Worm (Caenorhabditis elegans) whole organism, L3 larva: ENCODE measurements around the gene E04F6.6.

ENCODE experiments used
- ama-1 ChIP-seq: fragments of 150-350 bp; optimal IDR thresholded peaks from 2 replicates; lab custom pipeline; 2018
- ceh-16 ChIP-seq: sonication (generic microtip); optimal IDR thresholded peaks from 2 replicates; lab custom pipeline; 2017; ENCODE audit warnings: missing biosample characterization, missing genetic modification characterization
- ceh-28 ChIP-seq: fragments of 150-350 bp; optimal IDR thresholded peaks from 2 replicates; lab custom pipeline; 2014; ENCODE audit warnings: missing biosample characterization, missing genetic modification reagents, missing genetic modification characterization
- ceh-82 ChIP-seq: fragments of 150-350 bp; optimal IDR thresholded peaks from 2 replicates; lab custom pipeline; 2014; ENCODE audit warnings: missing biosample characterization, missing genetic modification characterization
- ceh-9 ChIP-seq: sonication (generic microtip); optimal IDR thresholded peaks from 2 replicates; lab custom pipeline; 2018; ENCODE audit warnings: missing biosample characterization, missing genetic modification characterization
- daf-12 ChIP-seq: fragments of 150-350 bp; optimal IDR thresholded peaks from 2 replicates; lab custom pipeline; 2014; ENCODE audit warnings: missing biosample characterization, missing genetic modification reagents, missing genetic modification characterization
- egl-27 ChIP-seq: sonication (generic microtip); optimal IDR thresholded peaks from 4 replicates; lab custom pipeline; 2017; ENCODE audit warnings: missing biosample characterization, missing genetic modification reagents, missing genetic modification characterization
- egl-5 ChIP-seq: fragments of 150-350 bp; optimal IDR thresholded peaks from 2 replicates; lab custom pipeline; 2017; ENCODE audit warnings: missing biosample characterization, missing genetic modification reagents, missing genetic modification characterization, inconsistent platforms
- elt-3 ChIP-seq, 3 experiments: fragments of 150-350 bp in 1 of 3; sonication (generic microtip) in 2 of 3; optimal IDR thresholded peaks; 2 replicates in 2 of 3; 4 replicates in 1 of 3; lab custom pipeline; 2014 to 2017; ENCODE audit warnings: missing biosample characterization in 3 of 3, missing genetic modification characterization in 3 of 3
- fkh-10 ChIP-seq: sonication (generic microtip); optimal IDR thresholded peaks from 2 replicates; lab custom pipeline; 2017; ENCODE audit warnings: missing biosample characterization, missing genetic modification reagents, missing genetic modification characterization
- fkh-2 ChIP-seq: fragments of 150-350 bp; optimal IDR thresholded peaks from 2 replicates; lab custom pipeline; 2014; ENCODE audit warnings: missing biosample characterization, missing genetic modification reagents, missing genetic modification characterization
- hmg-11 ChIP-seq: sonication (generic microtip); optimal IDR thresholded peaks from 2 replicates; lab custom pipeline; 2016; ENCODE audit warnings: missing genetic modification characterization, missing compliant biosample characterization
- jun-1 ChIP-seq: fragments of 150-350 bp; optimal IDR thresholded peaks from 2 replicates; lab custom pipeline; 2014; ENCODE audit warnings: missing biosample characterization, missing genetic modification reagents, missing genetic modification characterization
- mml-1 ChIP-seq: fragments of 150-350 bp; sonication (generic microtip); optimal IDR thresholded peaks from 3 replicates; lab custom pipeline; 2014; ENCODE audit warnings: missing biosample characterization, missing genetic modification characterization
- nfya-1 ChIP-seq: sonication (generic microtip); optimal IDR thresholded peaks from 2 replicates; lab custom pipeline; 2017; ENCODE audit warnings: missing genetic modification characterization, mild to moderate bottlenecking, missing compliant biosample characterization, antibody characterized with exemption, moderate library complexity; ENCODE audit not compliant: insufficient read depth
- nhr-12 ChIP-seq: fragments of 150-350 bp; optimal IDR thresholded peaks from 2 replicates; lab custom pipeline; 2014; ENCODE audit warnings: missing biosample characterization, missing genetic modification characterization
- nhr-23 ChIP-seq: fragments of 150-350 bp; optimal IDR thresholded peaks from 2 replicates; lab custom pipeline; 2014; ENCODE audit warnings: missing biosample characterization, missing genetic modification reagents, missing genetic modification characterization
- nhr-43 ChIP-seq: sonication (generic microtip); optimal IDR thresholded peaks from 2 replicates; lab custom pipeline; 2016; ENCODE audit warnings: mild to moderate bottlenecking, missing genetic modification characterization, missing compliant biosample characterization; ENCODE audit not compliant: poor library complexity, severe bottlenecking
- nhr-67 ChIP-seq: fragments of 150-350 bp; optimal IDR thresholded peaks from 2 replicates; lab custom pipeline; 2014; ENCODE audit warnings: missing biosample characterization, missing genetic modification characterization
- nhr-76 ChIP-seq: fragments of 150-350 bp; sonication (generic microtip); optimal IDR thresholded peaks from 5 replicates; lab custom pipeline; 2014; ENCODE audit warnings: missing biosample characterization, missing genetic modification characterization
- pha-4 ChIP-seq: fragments of 150-350 bp; optimal IDR thresholded peaks from 2 replicates; lab custom pipeline; 2014; ENCODE audit warnings: missing biosample characterization, missing genetic modification reagents, missing genetic modification characterization
- sea-2 ChIP-seq: fragments of 150-350 bp; sonication (generic microtip); optimal IDR thresholded peaks from 4 replicates; lab custom pipeline; 2014; ENCODE audit warnings: missing biosample characterization, missing genetic modification reagents, missing genetic modification characterization
- snpc-4 ChIP-seq: fragments of 150-350 bp; optimal IDR thresholded peaks from 2 replicates; lab custom pipeline; 2014; ENCODE audit warnings: missing biosample characterization, missing genetic modification characterization
- tbx-2 ChIP-seq: sonication (generic microtip); optimal IDR thresholded peaks from 2 replicates; lab custom pipeline; 2016; ENCODE audit warnings: mild to moderate bottlenecking, missing genetic modification characterization, missing compliant biosample characterization
- unc-62 ChIP-seq: fragments of 150-350 bp; sonication (generic microtip); optimal IDR thresholded peaks from 4 replicates; lab custom pipeline; 2014; ENCODE audit warnings: missing biosample characterization, missing genetic modification reagents, missing genetic modification characterization
- zag-1 ChIP-seq: fragments of 150-350 bp; optimal IDR thresholded peaks from 2 replicates; lab custom pipeline; 2014; ENCODE audit warnings: missing biosample characterization, missing genetic modification characterization
- ztf-4 ChIP-seq: fragments of 150-350 bp; optimal IDR thresholded peaks from 2 replicates; lab custom pipeline; 2014; ENCODE audit warnings: missing biosample characterization, missing genetic modification characterization

The E04F6.6 gene

ce11 chrII:7231951-7232350 is 32.6 kb upstream of the E04F6.6 start:
- TF ChIP-seq snpc-4 (tag; lab: Kevin White, UChicago) (peak; percentile 67), egl-27 (tag; lab: Kevin White, UChicago) (no peak), jun-1 (tag; lab: Kevin White, UChicago) (no peak), ceh-82 (no peak)

DNA sequence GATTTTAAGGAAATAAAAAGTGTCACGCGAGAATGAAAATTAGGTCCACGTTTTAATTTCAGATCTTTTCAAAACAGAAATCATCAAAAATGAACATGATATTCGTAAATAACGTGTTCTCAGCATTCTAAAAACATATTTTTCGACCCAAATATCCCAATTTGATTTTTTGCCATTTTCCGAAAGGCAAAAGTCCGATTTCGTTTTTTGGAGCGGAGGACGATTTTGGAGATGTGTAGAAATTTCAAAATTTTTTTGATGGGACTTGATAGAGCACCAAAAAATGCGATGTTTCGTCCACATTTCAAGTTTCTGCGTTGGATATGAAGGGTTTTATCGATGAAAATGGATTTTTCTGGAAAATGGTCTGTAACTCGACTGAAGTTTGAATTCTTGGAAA is 31.3 kb upstream of the E04F6.6 start:
- peak; percentile 58 for TF ChIP-seq ama-1 (lab: Kevin White, UChicago)
- peak; percentile 29 for TF ChIP-seq nhr-43 (tag; lab: Kevin White, UChicago)
- TF ChIP-seq tbx-2 (tag; lab: Kevin White, UChicago): peak; percentile 44
- no peak for TF ChIP-seq fkh-2 (tag; lab: Kevin White, UChicago)

DNA sequence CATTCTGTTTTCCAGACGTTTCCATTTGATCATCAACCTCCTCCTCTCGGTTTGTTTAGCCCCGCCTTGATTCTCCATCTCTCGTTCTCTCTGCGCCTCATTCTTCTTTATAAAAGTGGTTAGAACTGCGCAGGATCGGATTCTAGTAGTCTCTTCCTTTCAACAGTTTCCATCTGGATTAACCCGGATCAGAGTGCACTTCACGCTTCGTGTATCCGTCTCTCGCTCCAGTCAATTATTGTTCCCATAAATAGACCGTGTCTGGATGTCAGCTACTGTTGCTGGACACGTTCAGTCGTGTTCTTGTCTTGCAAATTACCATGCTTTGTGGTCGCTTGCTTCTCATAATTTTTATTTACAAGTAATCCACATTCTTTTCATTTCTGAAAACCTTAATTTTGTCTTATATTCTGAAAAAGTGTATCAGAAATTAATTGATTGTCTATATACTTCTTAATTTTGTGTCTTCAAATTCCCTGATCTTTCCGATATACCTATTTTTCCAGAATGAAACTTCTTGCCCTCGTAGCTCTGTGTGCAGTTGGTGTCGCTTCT is 29.4 kb upstream of the E04F6.6 start, which contains the start of gene F32A5.4:
TSS of gene F32A5.4 (plus strand) at position 505 of the 555 bp plus-strand sequence.
- no peak for TF ChIP-seq ceh-9 (tag; lab: Kevin White, UChicago)
- peak; percentile 56 for TF ChIP-seq ama-1 (lab: Kevin White, UChicago)
- TF ChIP-seq unc-62 (GFP tag; lab: Kevin White, UChicago): no peak
- TF ChIP-seq pha-4 (tag; lab: Kevin White, UChicago): peak; percentile 20
- no peak for TF ChIP-seq nhr-12 (tag; lab: Kevin White, UChicago)
- TF ChIP-seq sea-2 (GFP tag; lab: Kevin White, UChicago): no peak
- TF ChIP-seq ztf-4: no peak
- TF ChIP-seq zag-1 (tag; lab: Kevin White, UChicago): no peak
- TF ChIP-seq nhr-23 (tag; lab: Kevin White, UChicago): peak; percentile 20
- no peak for TF ChIP-seq ceh-16
- no peak for TF ChIP-seq tbx-2 (tag; lab: Kevin White, UChicago)
- TF ChIP-seq nhr-76 (tag; lab: Kevin White, UChicago): no peak
- no peak for TF ChIP-seq snpc-4 (tag; lab: Kevin White, UChicago)
- no peak for TF ChIP-seq elt-3 (tag; optimal IDR thresholded peaks at IDR 0.05; lab: Kevin White, UChicago)
- no peak for TF ChIP-seq daf-12 (tag; lab: Kevin White, UChicago)
- TF ChIP-seq, all 47 proteins: peak for 3

ce11 chrII:7225864-7226522 is 26.6 kb upstream of the E04F6.6 start, which contains the start of gene clh-3:
clh-3 (minus strand) TSS chrII:7225914.
- TF ChIP-seq jun-1 (tag; lab: Kevin White, UChicago) (no peak), mml-1 (tag; lab: Kevin White, UChicago) (no peak), hmg-11 (no peak), ceh-82 (no peak), nfya-1 (tag; lab: Kevin White, UChicago) (no peak)

ce11 chrII:7224074-7224473 is 24.7 kb upstream of the E04F6.6 start:
- TF ChIP-seq nhr-76 (tag; lab: Kevin White, UChicago): no peak

DNA sequence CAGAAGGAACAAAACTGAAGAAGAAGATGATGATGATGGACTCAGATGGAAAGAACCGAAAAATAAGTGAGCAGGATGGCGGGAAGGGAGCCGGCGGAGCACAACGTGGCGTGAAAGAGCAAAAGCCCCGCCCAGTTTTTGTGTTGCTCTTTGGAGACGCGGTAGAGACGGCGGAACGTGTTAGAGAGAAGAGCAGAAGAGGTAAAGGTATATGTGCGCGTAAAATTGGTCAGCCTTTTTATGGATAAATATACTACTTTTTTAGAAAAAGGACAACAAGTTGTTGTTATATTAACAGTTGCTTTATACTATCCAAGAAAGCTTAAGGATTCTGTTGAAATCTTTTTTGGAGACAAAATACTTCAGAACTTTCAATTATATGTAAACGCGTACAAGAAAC is 17.7 kb upstream of the E04F6.6 start, which contains the start of gene E04F6.10:
TSS of gene E04F6.10 (minus strand) at position 101 of the 400 bp plus-strand sequence.
- TF ChIP-seq nfya-1 (tag; lab: Kevin White, UChicago) (no peak), nhr-67 (tag; lab: Kevin White, UChicago) (no peak), elt-3 (tag; optimal IDR thresholded peaks at IDR 0.05; lab: Kevin White, UChicago) (no peak), ama-1 (lab: Kevin White, UChicago) (no peak), tbx-2 (tag; lab: Kevin White, UChicago) (no peak), daf-12 (tag; lab: Kevin White, UChicago) (no peak), fkh-10 (GFP tag; lab: Kevin White, UChicago) (no peak), mml-1 (tag; lab: Kevin White, UChicago) (no peak), sea-2 (GFP tag; lab: Kevin White, UChicago) (no peak), egl-5 (tag; lab: Kevin White, UChicago) (no peak), ceh-28 (tag; lab: Kevin White, UChicago) (no peak), nhr-76 (tag; lab: Kevin White, UChicago) (no peak)
